Fruit fly (Drosophila melanogaster) whole organism: ENCODE measurements around the gene ebo.
"Not testable (repeated sequence)": the region's sequence is repeated elsewhere in the genome, so short reads cannot be mapped to it uniquely, and the experiment has no call there.

Experiments used
- CG8478 ChIP-seq: fragments of >200 bp; optimal IDR thresholded peaks from 2 replicates; lab custom pipeline; 2018; ENCODE audit warnings: inconsistent platforms
- Dll ChIP-seq: fragments of >200 bp; optimal IDR thresholded peaks from 2 replicates; lab custom pipeline; 2017
- EcR ChIP-seq, 2 experiments: fragments of >200 bp; optimal IDR thresholded peaks; 2 replicates each; lab custom pipeline; 2017; ENCODE audit warnings: missing biosample characterization in 2 of 2, missing genetic modification characterization in 2 of 2, missing genetic modification reagents in 2 of 2
- pan ChIP-seq: fragments of >200 bp; optimal IDR thresholded peaks from 2 replicates; lab custom pipeline; 2017
- psq ChIP-seq: fragments of >200 bp; optimal IDR thresholded peaks from 2 replicates; lab custom pipeline; 2017
- usp ChIP-seq: fragments of >200 bp; optimal IDR thresholded peaks from 2 replicates; lab custom pipeline; 2017; ENCODE audit warnings: missing biosample characterization, missing genetic modification characterization, mixed read lengths

ebo gene

DNA sequence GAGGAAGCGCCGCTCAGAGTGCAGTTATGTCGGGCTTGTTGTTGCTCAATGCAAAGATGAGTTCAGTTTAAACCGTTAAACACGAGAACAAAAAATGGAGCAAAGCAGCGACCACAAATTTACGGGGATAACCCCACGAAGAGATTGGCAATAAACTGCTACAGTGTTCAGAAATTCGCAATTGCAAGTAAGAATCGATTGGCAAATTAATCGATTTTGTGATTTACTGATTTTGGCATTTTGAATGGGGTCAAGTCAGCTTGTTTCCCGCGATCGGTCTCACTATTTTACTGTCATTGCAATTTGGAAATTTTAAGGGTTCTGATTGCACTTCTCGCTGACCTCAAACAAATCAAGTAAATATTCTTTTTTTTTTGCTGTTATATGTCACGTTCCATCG lies 5.3 kb upstream of the ebo start, which contains the start of gene CG3176:
Gene CG3176 (plus strand): TSS at position 221 of the 400 bp plus-strand sequence.
- not testable (repeated sequence) for TF ChIP-seq usp (GFP tag; lab: Kevin White, UChicago); Dll; psq

DNA sequence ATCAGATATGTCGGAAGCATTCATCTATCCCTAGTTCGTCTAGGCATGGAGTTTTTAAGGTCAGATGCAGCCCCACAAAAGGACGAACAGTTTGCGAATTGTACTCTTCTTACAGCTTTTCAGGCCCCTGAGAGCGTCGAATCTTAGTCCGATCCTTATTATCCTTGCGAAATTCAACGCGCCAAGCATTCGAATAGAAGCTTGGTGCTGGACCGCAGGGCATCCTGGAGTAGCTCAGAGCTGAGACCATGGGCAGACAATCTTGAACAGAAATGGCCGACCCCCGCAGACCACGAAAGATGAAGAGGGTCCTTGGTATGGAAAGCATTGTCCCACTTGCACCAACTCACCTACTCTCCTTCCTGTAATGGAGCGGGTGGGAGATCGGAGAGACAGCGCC lies 2.4 kb upstream of the ebo start, which contains the start of gene CG32817:
Gene CG32817 (plus strand): TSS at position 301 of the 400 bp plus-strand sequence.
- TF ChIP-seq EcR (GFP tag; optimal IDR thresholded peaks at IDR 0.05; lab: Kevin White, UChicago): no peak

DNA sequence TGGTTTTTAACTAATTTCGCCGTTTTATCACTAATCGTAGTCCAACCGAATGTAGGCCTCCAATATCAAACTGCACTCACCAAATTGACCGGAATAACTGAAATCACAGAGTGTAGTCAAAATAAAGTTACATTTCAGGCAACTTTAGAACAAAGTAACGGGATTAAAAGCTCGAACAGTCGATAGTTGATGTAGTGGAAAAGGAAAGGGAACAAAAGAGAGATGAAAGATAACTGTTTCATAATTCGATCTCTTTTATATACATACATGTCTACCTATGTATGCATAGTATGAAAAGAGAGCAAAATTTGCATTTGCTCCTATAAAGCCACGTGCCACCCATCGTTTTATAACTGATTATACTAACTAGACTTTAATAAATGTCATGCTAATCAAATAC lies 5.8 kb downstream of the ebo start, which contains the start of gene CG32816:
Gene CG32816 (minus strand): TSS at position 101 of the 400 bp plus-strand sequence.
- no peak for TF ChIP-seq EcR (GFP tag; optimal IDR thresholded peaks at IDR 0.05; lab: Kevin White, UChicago)
- no peak for TF ChIP-seq CG8478 (lab: Kevin White, UChicago)
- no peak for TF ChIP-seq pan (lab: Kevin White, UChicago)
- TF ChIP-seq Dll: no peak

DNA sequence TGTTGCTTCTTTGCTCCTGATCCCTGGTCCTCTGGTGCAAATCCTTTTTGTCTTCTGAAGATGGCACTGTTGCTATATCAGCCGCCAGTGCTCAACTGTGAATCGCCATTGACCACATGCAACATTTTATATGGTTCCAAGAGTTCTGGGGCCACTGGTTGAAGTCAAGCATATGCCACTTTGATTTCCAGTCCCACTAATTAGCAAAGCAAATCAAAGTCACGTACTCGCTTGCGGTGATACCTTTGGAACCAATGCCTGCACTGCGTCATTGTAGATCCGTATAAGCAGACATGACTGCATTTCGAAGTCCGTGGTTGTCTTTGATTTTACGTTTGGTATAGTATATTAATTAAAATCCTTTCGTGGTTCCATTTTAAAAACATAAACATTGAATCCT lies 7.1 kb downstream of the ebo start, which contains the start of gene Cyp4g1:
Gene Cyp4g1 (minus strand): TSS at position 101 of the 400 bp plus-strand sequence.
- TF ChIP-seq CG8478 (lab: Kevin White, UChicago) (no peak), psq (no peak), pan (lab: Kevin White, UChicago) (no peak), usp (GFP tag; lab: Kevin White, UChicago) (no peak), EcR (GFP tag; optimal IDR thresholded peaks at IDR 0.05; lab: Kevin White, UChicago) (no peak), Dll (no peak)

DNA sequence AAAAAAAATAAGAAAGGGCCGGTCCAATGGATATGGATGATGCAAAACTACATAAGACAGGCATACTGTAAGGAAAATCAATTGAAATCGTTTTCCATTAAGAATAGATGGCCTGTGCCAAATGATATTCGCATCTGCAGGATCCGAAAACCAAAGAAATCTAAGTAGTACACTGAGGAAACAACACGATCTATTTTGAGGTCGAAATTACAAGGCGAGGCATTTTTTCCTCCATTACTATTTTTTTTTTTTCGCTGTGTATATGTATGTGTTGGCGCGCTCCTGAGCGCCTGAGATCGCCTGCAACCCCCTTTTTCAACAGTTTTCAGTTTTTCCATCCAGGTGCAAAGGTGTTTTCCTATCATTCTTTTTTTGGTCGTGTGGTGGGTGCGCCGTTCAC lies 12.4 kb downstream of the ebo start:
- TF ChIP-seq psq (no peak), Dll (no peak), usp (GFP tag; lab: Kevin White, UChicago) (no peak), CG8478 (lab: Kevin White, UChicago) (no peak), EcR (GFP tag; optimal IDR thresholded peaks at IDR 0.05; lab: Kevin White, UChicago) (no peak), pan (lab: Kevin White, UChicago) (no peak)

DNA sequence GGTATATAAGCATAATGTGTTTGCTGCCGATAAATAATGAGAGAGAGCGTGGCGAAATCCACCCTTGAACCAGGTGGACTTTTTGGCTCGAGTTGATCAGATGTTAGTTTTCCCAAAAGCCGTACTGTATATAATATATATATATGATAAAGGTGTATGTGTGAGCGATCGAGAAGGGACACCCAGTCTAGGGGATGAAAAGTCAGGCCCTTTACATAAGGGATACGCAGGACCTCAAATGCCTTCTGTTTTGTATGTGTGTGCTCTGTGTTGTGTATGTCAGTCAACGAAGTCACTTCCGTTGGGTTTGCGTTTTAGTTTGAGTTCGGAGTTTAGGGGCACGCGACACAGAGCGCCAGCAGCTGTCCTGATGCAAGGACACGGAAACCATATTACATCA lies 15.9 kb downstream of the ebo start, which contains the start of gene ase:
Gene ase (plus strand): TSS at position 301 of the 400 bp plus-strand sequence.
- no peak for TF ChIP-seq EcR (GFP tag; optimal IDR thresholded peaks at IDR 0.05; lab: Kevin White, UChicago)
- TF ChIP-seq Dll: no peak
- TF ChIP-seq psq: no peak
- TF ChIP-seq pan (lab: Kevin White, UChicago): no peak

DNA sequence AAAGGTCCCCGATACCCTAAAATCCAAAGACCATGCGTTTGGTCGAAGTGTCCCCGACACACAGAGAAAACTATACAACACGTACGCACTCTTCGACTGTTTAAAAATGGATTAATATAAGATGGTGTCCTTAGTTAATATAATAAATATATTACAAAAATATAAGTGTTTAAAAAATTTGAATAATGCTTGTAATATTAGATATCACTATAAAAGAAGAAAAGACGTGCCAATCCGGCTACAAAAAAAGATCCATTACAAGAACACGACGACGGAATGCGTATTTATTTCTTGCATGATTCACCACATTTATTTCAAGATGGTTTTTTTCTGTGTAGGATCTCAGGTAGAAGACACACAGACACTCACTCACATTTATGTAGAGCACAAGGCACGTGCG lies 18.6 kb downstream of the ebo start:
- TF ChIP-seq pan (lab: Kevin White, UChicago) (no peak), psq (no peak)

DNA sequence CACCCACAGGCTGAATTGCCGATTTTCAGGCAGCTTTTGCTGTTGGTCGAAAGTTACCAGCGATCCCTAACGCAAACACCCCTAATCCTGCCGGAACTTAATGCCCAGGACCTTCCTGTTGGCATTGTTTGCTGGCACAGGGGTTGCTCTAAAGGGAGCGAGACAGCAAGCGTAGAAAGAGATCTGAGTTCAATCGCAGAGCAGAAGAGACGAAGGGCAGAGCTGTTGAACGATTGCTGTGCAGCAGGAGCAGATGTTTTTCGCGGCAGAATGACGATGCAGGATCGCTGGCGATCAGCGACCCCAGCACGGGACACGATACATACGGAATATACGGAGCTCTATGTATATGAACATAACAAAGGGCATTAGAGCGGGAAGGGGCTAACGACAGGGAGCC lies 19.4 kb downstream of the ebo start:
- no peak for TF ChIP-seq usp (GFP tag; lab: Kevin White, UChicago)
- no peak for TF ChIP-seq EcR (GFP tag; optimal IDR thresholded peaks at IDR 0.05; lab: Kevin White, UChicago)
- TF ChIP-seq psq: no peak

DNA sequence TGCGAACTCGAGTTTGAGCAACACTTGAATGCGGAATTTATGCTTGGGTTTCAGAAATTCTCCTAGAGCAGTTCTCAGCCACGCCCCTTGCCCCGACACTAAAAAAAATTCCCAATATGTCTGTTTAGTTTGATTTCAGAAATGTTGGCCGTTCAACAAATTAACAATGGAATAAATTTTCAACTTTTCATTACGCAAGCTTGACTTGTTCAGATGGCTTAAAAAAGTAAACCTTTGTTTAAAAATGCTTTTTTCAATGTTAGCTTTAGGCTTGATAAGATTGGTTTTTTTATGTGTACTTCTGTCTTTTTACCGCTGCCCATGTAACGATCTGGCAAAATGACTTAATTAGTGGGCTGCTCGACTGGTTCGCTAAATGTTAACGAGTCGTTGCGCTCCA lies 23.7 kb downstream of the ebo start:
- TF ChIP-seq EcR (GFP tag; optimal IDR thresholded peaks at IDR 0.05; lab: Kevin White, UChicago) (no peak), CG8478 (lab: Kevin White, UChicago) (no peak), pan (lab: Kevin White, UChicago) (no peak), psq (no peak), usp (GFP tag; lab: Kevin White, UChicago) (no peak), Dll (no peak)

DNA sequence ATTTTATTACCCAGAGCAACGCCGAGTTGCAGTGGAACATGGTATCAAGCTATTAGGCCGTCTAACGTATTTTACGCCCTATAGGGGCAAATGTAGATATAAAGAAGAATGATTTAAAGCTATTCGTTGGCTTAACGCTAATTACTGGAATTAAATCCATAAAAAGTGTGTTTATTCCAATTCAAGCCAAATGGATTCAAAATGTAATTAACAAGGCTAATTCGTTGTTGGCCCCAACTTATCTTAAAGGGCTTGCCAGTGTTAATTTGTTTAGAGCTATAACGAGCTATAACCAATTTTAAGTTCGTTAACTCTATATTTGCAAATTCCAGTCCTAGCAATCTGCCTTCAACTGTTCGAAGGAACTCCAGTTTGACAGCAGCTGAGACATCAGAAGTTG lies 27.4 kb downstream of the ebo start:
- TF ChIP-seq psq (no peak), EcR (GFP tag; optimal IDR thresholded peaks at IDR 0.05; lab: Kevin White, UChicago) (no peak), usp (GFP tag; lab: Kevin White, UChicago) (no peak), CG8478 (lab: Kevin White, UChicago) (no peak), Dll (no peak), pan (lab: Kevin White, UChicago) (no peak)

DNA sequence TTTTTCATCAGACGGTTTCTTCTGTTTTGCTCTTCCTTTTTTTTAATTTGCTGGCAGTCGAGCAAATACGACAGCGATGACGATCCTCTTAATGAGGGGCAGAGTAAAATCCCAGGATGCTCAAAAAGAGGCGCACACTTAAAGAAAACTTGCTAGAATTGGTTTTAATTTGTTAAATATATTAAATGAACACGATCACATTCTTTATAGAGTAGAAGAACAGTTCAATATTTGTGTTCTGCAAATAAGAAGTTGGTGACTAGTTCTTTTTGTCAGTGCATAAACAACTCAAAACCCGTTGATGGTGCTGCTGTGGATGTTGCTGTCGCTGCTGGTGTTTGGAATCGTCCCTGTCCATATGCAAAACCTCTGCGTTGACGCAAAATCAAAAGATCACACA lies 28.1 kb downstream of the ebo start:
- TF ChIP-seq psq (no peak), usp (GFP tag; lab: Kevin White, UChicago) (no peak), Dll (no peak), EcR (GFP tag; optimal IDR thresholded peaks at IDR 0.05; lab: Kevin White, UChicago) (no peak)

DNA sequence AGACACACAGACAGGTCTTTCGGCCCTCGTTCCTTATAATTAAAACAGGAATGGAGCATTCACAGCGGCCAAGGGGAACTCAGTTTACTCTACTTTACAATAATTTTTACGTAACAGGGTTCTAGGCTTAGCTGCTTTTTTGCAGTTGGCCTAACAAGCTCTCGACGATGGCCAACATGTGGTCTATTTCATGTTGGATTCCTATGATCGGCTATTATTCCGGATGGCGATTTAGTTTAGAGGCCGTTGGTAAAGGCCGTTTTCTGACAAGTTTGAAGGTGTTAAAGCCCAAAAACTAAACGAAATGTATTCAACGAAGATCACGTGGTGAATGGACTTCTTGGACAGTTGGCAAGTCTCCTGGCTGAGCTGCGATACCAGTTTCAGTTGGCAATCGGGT lies 30.4 kb downstream of the ebo start:
- no peak for TF ChIP-seq pan (lab: Kevin White, UChicago)
- TF ChIP-seq usp (GFP tag; lab: Kevin White, UChicago): no peak
- TF ChIP-seq EcR (GFP tag; optimal IDR thresholded peaks at IDR 0.05; lab: Kevin White, UChicago): no peak
- TF ChIP-seq psq: no peak
- no peak for TF ChIP-seq CG8478 (lab: Kevin White, UChicago)
- no peak for TF ChIP-seq Dll

DNA sequence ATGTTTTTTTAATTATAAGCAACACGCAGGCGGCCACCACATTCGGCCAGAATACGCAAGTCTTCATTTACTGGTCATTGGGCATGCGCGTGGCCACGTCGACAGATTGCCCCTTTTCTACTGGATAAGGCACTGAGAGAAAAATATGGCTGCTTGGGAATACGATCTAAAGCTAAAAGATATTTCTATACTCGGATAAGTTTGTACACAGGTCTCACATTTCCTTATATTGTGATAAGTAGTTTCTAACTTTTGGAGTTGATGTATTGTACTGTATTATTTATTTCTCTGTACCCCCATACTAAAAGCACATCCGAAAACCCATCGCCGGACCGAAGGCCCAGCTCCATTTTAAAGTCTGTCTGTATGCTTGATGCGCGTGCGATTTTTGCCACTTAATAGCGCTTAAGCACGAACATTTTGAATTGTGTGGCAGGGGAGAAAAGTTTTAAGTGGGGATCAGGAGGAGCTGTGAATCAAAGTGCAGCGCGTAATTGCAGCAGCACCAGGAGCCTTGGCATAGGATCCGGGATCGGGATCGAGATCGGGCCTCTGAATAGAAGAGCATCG lies 32.3 kb downstream of the ebo start:
- TF ChIP-seq psq (no peak), Dll (no peak), EcR (GFP tag; optimal IDR thresholded peaks at IDR 0.05; lab: Kevin White, UChicago) (no peak), usp (GFP tag; lab: Kevin White, UChicago) (no peak), pan (lab: Kevin White, UChicago) (no peak)

DNA sequence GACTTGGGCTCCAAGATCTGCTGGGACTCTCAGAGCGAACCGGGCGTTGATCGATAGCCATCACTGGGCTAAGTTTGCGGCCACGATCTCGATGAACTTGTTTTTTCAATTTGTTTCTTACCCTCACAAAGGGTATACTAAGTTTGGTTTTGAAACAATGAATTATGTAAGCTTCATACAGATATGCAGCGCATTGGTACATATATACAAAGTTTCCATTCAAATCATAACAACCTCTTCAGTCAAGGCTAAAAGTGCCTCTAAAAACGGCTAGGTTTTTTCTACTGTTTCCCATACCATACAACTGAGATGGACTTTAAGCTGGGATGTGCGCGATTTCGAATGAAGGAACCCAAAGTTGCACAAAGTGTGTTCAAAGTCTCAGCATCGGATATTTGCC lies 35.1 kb downstream of the ebo start:
- no peak for TF ChIP-seq Dll
- no peak for TF ChIP-seq CG8478 (lab: Kevin White, UChicago)
- TF ChIP-seq EcR (GFP tag; optimal IDR thresholded peaks at IDR 0.05; lab: Kevin White, UChicago): no peak
- TF ChIP-seq psq: no peak
- TF ChIP-seq usp (GFP tag; lab: Kevin White, UChicago): no peak
- TF ChIP-seq pan (lab: Kevin White, UChicago): no peak
